Worm (Caenorhabditis elegans) whole organism, mixed stage, embryonic: ENCODE measurements around the gene sek-5.

ENCODE experiments used
- lin-13 ChIP-seq: fragments of 150-350 bp; optimal IDR thresholded peaks from 2 replicates; lab custom pipeline; 2014; ENCODE audit warnings: missing biosample characterization, missing genetic modification characterization
- pha-4 ChIP-seq: fragments of 150-350 bp; optimal IDR thresholded peaks from 2 replicates; lab custom pipeline; 2018; ENCODE audit warnings: missing biosample characterization, missing genetic modification reagents, missing genetic modification characterization

DNA sequence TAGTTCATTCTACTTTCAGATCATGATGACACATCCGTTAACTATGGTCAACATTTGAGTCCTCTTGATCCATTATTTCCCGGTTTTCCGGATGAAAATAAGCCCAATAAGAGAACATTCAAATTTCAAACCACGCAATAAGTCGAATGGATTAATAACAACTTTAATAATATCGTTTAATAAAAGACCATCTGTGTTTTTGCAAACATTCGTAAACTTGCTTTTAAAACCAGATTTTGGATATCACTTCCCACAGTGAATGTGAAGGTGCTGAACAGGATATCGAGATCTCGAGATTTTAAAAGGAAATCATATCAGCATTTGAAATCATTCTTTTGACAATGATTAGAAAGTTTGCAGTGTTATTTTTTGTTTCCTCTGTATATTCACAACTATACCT, 35.4 kb upstream of the sek-5 start, which contains the start of gene C26B9.7:
- no peak for TF ChIP-seq pha-4 (tag; lab: Kevin White, UChicago)
- TF ChIP-seq lin-13 (tag; lab: Kevin White, UChicago): no peak
